Fruit fly (Drosophila melanogaster): Measurements from ENCODE around the gene Got2.

The Got2 gene

dm6 chr2L:1960056-1960455 lies 27.5 kb downstream of the Got2 start:
- no peak for TF ChIP-seq noc (tag; optimal IDR thresholded peaks at IDR 0.05)

dm6 chr2L:1959420-1959819 lies 28.1 kb downstream of the Got2 start:
- TF ChIP-seq noc (tag; optimal IDR thresholded peaks at IDR 0.05) = no peak

dm6 chr2L:1954541-1954940 lies 33.0 kb downstream of the Got2 start:
- TF ChIP-seq noc (tag; optimal IDR thresholded peaks at IDR 0.05) = no peak

dm6 chr2L:1947959-1948358 lies 39.6 kb downstream of the Got2 start:
- no peak for TF ChIP-seq noc (tag; optimal IDR thresholded peaks at IDR 0.05)

- TF ChIP-seq noc (tag; optimal IDR thresholded peaks at IDR 0.05) = no peak
Observed at dm6 chr2L:1946628-1947027, 40.9 kb downstream of the Got2 start, which contains the start of gene CG33673. Gene CG33673, minus strand, starts transcription at chr2L:1946728.

dm6 chr2L:1945609-1946008 lies 41.9 kb downstream of the Got2 start, which contains the start of gene CG15357:
Gene CG15357, minus strand, starts transcription at chr2L:1945709.
- TF ChIP-seq noc (tag; optimal IDR thresholded peaks at IDR 0.05) = no peak

dm6 chr2L:1944473-1945110 lies 43.0 kb downstream of the Got2 start:
- TF ChIP-seq noc (tag; optimal IDR thresholded peaks at IDR 0.05) = no peak

dm6 chr2L:1938004-1938403 lies 49.6 kb downstream of the Got2 start:
- no peak for TF ChIP-seq noc (tag; optimal IDR thresholded peaks at IDR 0.05)
